Worm (Caenorhabditis elegans) whole organism, L3 larva: Measurements from ENCODE around the gene nhr-269.

Experiments used
- R02D3.7 ChIP-seq: fragments of 150-350 bp; optimal IDR thresholded peaks from 2 replicates; lab custom pipeline; 2014; ENCODE audit warnings: missing biosample characterization, missing genetic modification characterization
- ZK546.5 ChIP-seq: sonication (generic microtip); optimal IDR thresholded peaks from 2 replicates; lab custom pipeline; 2017; ENCODE audit warnings: missing biosample characterization, missing genetic modification characterization
- aly-2 ChIP-seq: fragments of 150-350 bp; optimal IDR thresholded peaks from 2 replicates; lab custom pipeline; 2014; ENCODE audit warnings: missing biosample characterization, missing genetic modification characterization
- ceh-16 ChIP-seq: sonication (generic microtip); optimal IDR thresholded peaks from 2 replicates; lab custom pipeline; 2017; ENCODE audit warnings: missing biosample characterization, missing genetic modification characterization
- ceh-82 ChIP-seq: fragments of 150-350 bp; optimal IDR thresholded peaks from 2 replicates; lab custom pipeline; 2014; ENCODE audit warnings: missing biosample characterization, missing genetic modification characterization
- ceh-9 ChIP-seq: sonication (generic microtip); optimal IDR thresholded peaks from 2 replicates; lab custom pipeline; 2018; ENCODE audit warnings: missing biosample characterization, missing genetic modification characterization
- egl-27 ChIP-seq: sonication (generic microtip); optimal IDR thresholded peaks from 4 replicates; lab custom pipeline; 2017; ENCODE audit warnings: missing biosample characterization, missing genetic modification reagents, missing genetic modification characterization
- egl-5 ChIP-seq: fragments of 150-350 bp; optimal IDR thresholded peaks from 2 replicates; lab custom pipeline; 2017; ENCODE audit warnings: missing biosample characterization, missing genetic modification reagents, missing genetic modification characterization, inconsistent platforms
- elt-1 ChIP-seq: fragments of 150-350 bp; optimal IDR thresholded peaks from 2 replicates; lab custom pipeline; 2014; ENCODE audit warnings: missing biosample characterization, missing genetic modification characterization
- elt-2 ChIP-seq: sonication (generic microtip); optimal IDR thresholded peaks from 2 replicates; lab custom pipeline; 2016; ENCODE audit warnings: missing genetic modification reagents, mild to moderate bottlenecking, missing genetic modification characterization, missing compliant biosample characterization
- elt-3 ChIP-seq, 3 experiments: fragments of 150-350 bp in 1 of 3; sonication (generic microtip) in 2 of 3; optimal IDR thresholded peaks; 2 replicates in 2 of 3; 4 replicates in 1 of 3; lab custom pipeline; 2014 to 2017; ENCODE audit warnings: missing biosample characterization in 3 of 3, missing genetic modification characterization in 3 of 3
- fkh-10 ChIP-seq: sonication (generic microtip); optimal IDR thresholded peaks from 2 replicates; lab custom pipeline; 2017; ENCODE audit warnings: missing biosample characterization, missing genetic modification reagents, missing genetic modification characterization
- fos-1 ChIP-seq: fragments of 150-350 bp; optimal IDR thresholded peaks from 2 replicates; lab custom pipeline; 2014; ENCODE audit warnings: missing biosample characterization, missing genetic modification characterization
- jun-1 ChIP-seq: fragments of 150-350 bp; optimal IDR thresholded peaks from 2 replicates; lab custom pipeline; 2014; ENCODE audit warnings: missing biosample characterization, missing genetic modification reagents, missing genetic modification characterization
- lin-39 ChIP-seq: fragments of 150-350 bp; optimal IDR thresholded peaks from 2 replicates; lab custom pipeline; 2018; ENCODE audit warnings: missing biosample characterization, missing genetic modification reagents, missing genetic modification characterization
- lsy-12 ChIP-seq: sonication (generic microtip); optimal IDR thresholded peaks from 2 replicates; lab custom pipeline; 2016; ENCODE audit warnings: mild to moderate bottlenecking, missing genetic modification characterization, missing compliant biosample characterization
- mdl-1 ChIP-seq: fragments of 150-350 bp; optimal IDR thresholded peaks from 2 replicates; lab custom pipeline; 2014; ENCODE audit warnings: missing biosample characterization, missing genetic modification characterization
- mml-1 ChIP-seq: fragments of 150-350 bp; sonication (generic microtip); optimal IDR thresholded peaks from 3 replicates; lab custom pipeline; 2014; ENCODE audit warnings: missing biosample characterization, missing genetic modification characterization
- nfya-1 ChIP-seq: sonication (generic microtip); optimal IDR thresholded peaks from 2 replicates; lab custom pipeline; 2017; ENCODE audit warnings: missing genetic modification characterization, mild to moderate bottlenecking, missing compliant biosample characterization, antibody characterized with exemption, moderate library complexity; ENCODE audit not compliant: insufficient read depth
- nhr-11 ChIP-seq: fragments of 150-350 bp; optimal IDR thresholded peaks from 2 replicates; lab custom pipeline; 2014; ENCODE audit warnings: missing biosample characterization, missing genetic modification characterization
- nhr-12 ChIP-seq: fragments of 150-350 bp; optimal IDR thresholded peaks from 2 replicates; lab custom pipeline; 2014; ENCODE audit warnings: missing biosample characterization, missing genetic modification characterization
- nhr-23 ChIP-seq: fragments of 150-350 bp; optimal IDR thresholded peaks from 2 replicates; lab custom pipeline; 2014; ENCODE audit warnings: missing biosample characterization, missing genetic modification reagents, missing genetic modification characterization
- nhr-237 ChIP-seq: fragments of 150-350 bp; optimal IDR thresholded peaks from 2 replicates; lab custom pipeline; 2014; ENCODE audit warnings: missing biosample characterization, missing genetic modification characterization
- nhr-28 ChIP-seq: fragments of 150-350 bp; optimal IDR thresholded peaks from 2 replicates; lab custom pipeline; 2014; ENCODE audit warnings: missing biosample characterization, missing genetic modification characterization
- nhr-43 ChIP-seq: sonication (generic microtip); optimal IDR thresholded peaks from 2 replicates; lab custom pipeline; 2016; ENCODE audit warnings: mild to moderate bottlenecking, missing genetic modification characterization, missing compliant biosample characterization; ENCODE audit not compliant: poor library complexity, severe bottlenecking
- nhr-67 ChIP-seq: fragments of 150-350 bp; optimal IDR thresholded peaks from 2 replicates; lab custom pipeline; 2014; ENCODE audit warnings: missing biosample characterization, missing genetic modification characterization
- nhr-77 ChIP-seq: fragments of 150-350 bp; optimal IDR thresholded peaks from 2 replicates; lab custom pipeline; 2014; ENCODE audit warnings: missing biosample characterization, missing genetic modification characterization
- pha-4 ChIP-seq: fragments of 150-350 bp; optimal IDR thresholded peaks from 2 replicates; lab custom pipeline; 2014; ENCODE audit warnings: missing biosample characterization, missing genetic modification reagents, missing genetic modification characterization
- pqm-1 ChIP-seq: fragments of 150-350 bp; optimal IDR thresholded peaks from 2 replicates; lab custom pipeline; 2017; ENCODE audit warnings: missing biosample characterization, missing genetic modification characterization, inconsistent platforms
- skn-1 ChIP-seq: fragments of 150-350 bp; optimal IDR thresholded peaks from 2 replicates; lab custom pipeline; 2014; ENCODE audit warnings: missing biosample characterization, missing genetic modification characterization
- tbx-2 ChIP-seq: sonication (generic microtip); optimal IDR thresholded peaks from 2 replicates; lab custom pipeline; 2016; ENCODE audit warnings: mild to moderate bottlenecking, missing genetic modification characterization, missing compliant biosample characterization
- zag-1 ChIP-seq: fragments of 150-350 bp; optimal IDR thresholded peaks from 2 replicates; lab custom pipeline; 2014; ENCODE audit warnings: missing biosample characterization, missing genetic modification characterization
- ztf-4 ChIP-seq: fragments of 150-350 bp; optimal IDR thresholded peaks from 2 replicates; lab custom pipeline; 2014; ENCODE audit warnings: missing biosample characterization, missing genetic modification characterization

The nhr-269 gene

ce11 chrV:15330314-15330713 lies 39.3 kb downstream of the nhr-269 start, which contains the start of gene srh-295:
Gene srh-295 (plus strand): TSS chrV:15330614.
- TF ChIP-seq ceh-9 (tag; lab: Kevin White, UChicago): no peak
- TF ChIP-seq fkh-10: no peak
- TF ChIP-seq ZK546.5 (tag; lab: Kevin White, UChicago): no peak
- no peak for TF ChIP-seq ceh-82 (tag; lab: Kevin White, UChicago)
- no peak for TF ChIP-seq nhr-237 (tag; lab: Kevin White, UChicago)
- TF ChIP-seq nhr-28 (tag; lab: Kevin White, UChicago): no peak
- no peak for TF ChIP-seq nhr-12 (tag; lab: Kevin White, UChicago)
- TF ChIP-seq pqm-1 (tag; lab: Kevin White, UChicago): no peak
- TF ChIP-seq tbx-2: no peak
- no peak for TF ChIP-seq nhr-43 (tag; lab: Kevin White, UChicago)
- no peak for TF ChIP-seq R02D3.7 (tag; lab: Kevin White, UChicago)

ce11 chrV:15327745-15328447 lies 41.7 kb downstream of the nhr-269 start, which contains the start of gene ZK1037.6:
Gene ZK1037.6 (minus strand): TSS chrV:15327795.
- TF ChIP-seq fos-1: no peak
- peak; percentile 30 for TF ChIP-seq jun-1 (tag; lab: Kevin White, UChicago)
- TF ChIP-seq elt-2 (tag; lab: Kevin White, UChicago): peak; percentile 75
- TF ChIP-seq, all 47 proteins: peak for 2

ce11 chrV:15323417-15323816 lies 46.2 kb downstream of the nhr-269 start:
- TF ChIP-seq elt-3 (tag; optimal IDR thresholded peaks at IDR 0.05; lab: Kevin White, UChicago) (no peak), lsy-12 (tag; lab: Kevin White, UChicago) (no peak), nhr-67 (tag; lab: Kevin White, UChicago) (no peak), pqm-1 (tag; lab: Kevin White, UChicago) (peak; percentile 63), aly-2 (tag; lab: Kevin White, UChicago) (no peak), elt-2 (tag; lab: Kevin White, UChicago) (peak; percentile 85)

ce11 chrV:15322653-15323052 lies 47.0 kb downstream of the nhr-269 start, which contains the start of gene nhr-247:
Gene nhr-247 (plus strand): TSS chrV:15322982.
- TF ChIP-seq pqm-1 (tag; lab: Kevin White, UChicago) (peak; percentile 9), elt-2 (tag; lab: Kevin White, UChicago) (peak; percentile 59)

- TF ChIP-seq nhr-11 (tag; lab: Kevin White, UChicago): no peak
- TF ChIP-seq fkh-10: no peak
- no peak for TF ChIP-seq R02D3.7 (tag; lab: Kevin White, UChicago)
- no peak for TF ChIP-seq ZK546.5 (tag; lab: Kevin White, UChicago)
- no peak for TF ChIP-seq lin-39 (tag; lab: Kevin White, UChicago)
- no peak for TF ChIP-seq mml-1
- TF ChIP-seq nhr-77 (tag; lab: Kevin White, UChicago): no peak
- TF ChIP-seq nfya-1 (tag; lab: Kevin White, UChicago): no peak
- TF ChIP-seq pqm-1 (tag; lab: Kevin White, UChicago): peak; percentile 99
- no peak for TF ChIP-seq nhr-43 (tag; lab: Kevin White, UChicago)
- TF ChIP-seq elt-1 (tag; lab: Kevin White, UChicago): no peak
- no peak for TF ChIP-seq nhr-23 (tag; lab: Kevin White, UChicago)
- TF ChIP-seq egl-5 (tag; lab: Kevin White, UChicago): no peak
- peak; percentile 99 for TF ChIP-seq elt-2 (tag; lab: Kevin White, UChicago)
- TF ChIP-seq tbx-2: no peak
- no peak for TF ChIP-seq ceh-16 (tag; lab: Kevin White, UChicago)
- TF ChIP-seq jun-1 (tag; lab: Kevin White, UChicago): peak; percentile 93
- TF ChIP-seq pha-4: peak; percentile 83
- TF ChIP-seq fos-1: peak; percentile 57
- no peak for TF ChIP-seq mdl-1
- no peak for TF ChIP-seq lsy-12 (tag; lab: Kevin White, UChicago)
- TF ChIP-seq skn-1 (tag; lab: Kevin White, UChicago): peak; percentile 62
- TF ChIP-seq zag-1 (tag; lab: Kevin White, UChicago): no peak
- TF ChIP-seq ztf-4 (tag; lab: Kevin White, UChicago): no peak
- TF ChIP-seq elt-3 (tag; optimal IDR thresholded peaks at IDR 0.05; lab: Kevin White, UChicago): no peak
- TF ChIP-seq egl-27 (tag; lab: Kevin White, UChicago): no peak
Observed at ce11 chrV:15318638-15319037, 51.0 kb downstream of the nhr-269 start, which contains the start of gene nhr-291. Gene nhr-291 (plus strand): TSS chrV:15318961.
